Fruit fly (Drosophila melanogaster) S2 (cell line): ENCODE measurements around the gene Sdic1.

Experiments
- CG8478 ChIP-seq: fragments of >200 bp; optimal IDR thresholded peaks from 2 replicates; lab custom pipeline; 2018
- CTCF ChIP-seq, 2 experiments: fragments of >200 bp; optimal IDR thresholded peaks; 2 replicates each; lab custom pipeline; 2018

- TF ChIP-seq CTCF (optimal IDR thresholded peaks at IDR 0.05; lab: Kevin White, UChicago) (no peak), CG8478 (lab: Kevin White, UChicago) (no peak)
Measured at dm6 chrX:20169898-20170297, 8.5 kb downstream of the Sdic1 start, which contains the start of the genes CG9581 and CG9578.
